Worm (Caenorhabditis elegans) whole organism, L1 larva: ENCODE data around the gene cdk-11.1.

ENCODE experiments used
- ama-1 ChIP-seq: fragments of 150-350 bp; optimal IDR thresholded peaks from 2 replicates; lab custom pipeline; 2014
- blmp-1 ChIP-seq: fragments of 150-350 bp; optimal IDR thresholded peaks from 2 replicates; lab custom pipeline; 2014; ENCODE audit warnings: missing biosample characterization, missing genetic modification characterization
- elt-2 ChIP-seq: sonication (generic microtip); optimal IDR thresholded peaks from 2 replicates; lab custom pipeline; 2016; ENCODE audit warnings: missing genetic modification characterization, mild to moderate bottlenecking, inconsistent platforms, missing compliant biosample characterization, missing genetic modification reagents
- lin-15B ChIP-seq: fragments of 150-350 bp; sonication (generic microtip); optimal IDR thresholded peaks from 3 replicates; lab custom pipeline; 2014; ENCODE audit warnings: missing biosample characterization, missing genetic modification characterization
- lin-39 ChIP-seq: fragments of 150-350 bp; optimal IDR thresholded peaks from 2 replicates; lab custom pipeline; 2014; ENCODE audit warnings: missing biosample characterization, missing genetic modification reagents, missing genetic modification characterization
- mep-1 ChIP-seq: fragments of 150-350 bp; optimal IDR thresholded peaks from 2 replicates; lab custom pipeline; 2014; ENCODE audit warnings: missing biosample characterization, missing genetic modification characterization
- nhr-12 ChIP-seq: sonication (generic microtip); optimal IDR thresholded peaks from 2 replicates; lab custom pipeline; 2017; ENCODE audit warnings: missing biosample characterization, missing genetic modification characterization
- nhr-77 ChIP-seq: fragments of 150-350 bp; optimal IDR thresholded peaks from 2 replicates; lab custom pipeline; 2014; ENCODE audit warnings: missing biosample characterization, missing genetic modification characterization
- pqm-1 ChIP-seq: sonication (generic microtip); optimal IDR thresholded peaks from 3 replicates; lab custom pipeline; 2017; ENCODE audit warnings: missing biosample characterization, missing genetic modification characterization
- snpc-4 ChIP-seq: fragments of 150-350 bp; optimal IDR thresholded peaks from 2 replicates; lab custom pipeline; 2014; ENCODE audit warnings: missing biosample characterization, missing genetic modification characterization
- sptf-1 ChIP-seq: fragments of 150-350 bp; optimal IDR thresholded peaks from 2 replicates; lab custom pipeline; 2014; ENCODE audit warnings: missing biosample characterization, missing genetic modification characterization
- ztf-11 ChIP-seq, 2 experiments: sonication (generic microtip); optimal IDR thresholded peaks; 2 replicates each; lab custom pipeline; 2016 to 2017; ENCODE audit warnings: missing genetic modification characterization in 2 of 2, missing biosample characterization in 1 of 2, missing compliant biosample characterization in 1 of 2

DNA sequence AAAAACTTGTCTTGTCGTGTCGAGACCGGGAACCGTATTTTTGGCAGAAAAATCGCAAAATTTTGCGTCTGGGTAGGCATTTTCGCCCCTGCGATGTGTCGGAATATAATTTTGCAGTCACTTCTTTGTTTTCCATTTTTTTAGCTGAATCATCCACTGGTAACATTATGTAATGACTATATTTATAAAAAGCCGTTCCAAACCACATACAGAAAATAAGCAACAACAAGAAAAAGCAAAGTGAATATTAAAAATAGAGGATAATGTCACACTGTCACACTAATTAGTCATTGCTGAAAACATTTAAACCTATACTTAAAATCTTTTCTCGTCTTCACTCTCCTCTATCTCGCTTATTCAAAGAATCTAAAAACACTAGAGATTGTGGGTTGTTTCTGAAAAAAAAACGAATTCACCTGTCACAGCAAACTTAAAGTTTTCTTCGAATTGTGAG is 10.3 kb downstream of the cdk-11.1 start, which contains the start of gene sre-1:
- no peak for TF ChIP-seq snpc-4 (tag; lab: Kevin White, UChicago)
- no peak for TF ChIP-seq blmp-1 (tag; lab: Kevin White, UChicago)
- TF ChIP-seq nhr-12 (tag; lab: Kevin White, UChicago): no peak
- no peak for TF ChIP-seq pqm-1 (tag; lab: Kevin White, UChicago)
- no peak for TF ChIP-seq ztf-11 (tag; optimal IDR thresholded peaks at IDR 0.05; lab: Kevin White, UChicago)
- TF ChIP-seq elt-2 (tag; lab: Kevin White, UChicago): no peak
- no peak for TF ChIP-seq ama-1 (lab: Kevin White, UChicago)
- TF ChIP-seq nhr-77: no peak
- no peak for TF ChIP-seq lin-15B
- TF ChIP-seq mep-1 (tag; lab: Kevin White, UChicago): no peak
- no peak for TF ChIP-seq sptf-1 (tag; lab: Kevin White, UChicago)
- TF ChIP-seq lin-39 (tag; lab: Kevin White, UChicago): no peak
